Worm (Caenorhabditis elegans) whole organism, early embryonic: ENCODE data around the gene rml-4.

Experiments used
- ama-1 ChIP-seq: fragments of 150-350 bp; optimal IDR thresholded peaks from 2 replicates; lab custom pipeline; 2014
- hmbx-1 ChIP-seq: sonication (generic microtip); optimal IDR thresholded peaks from 2 replicates; lab custom pipeline; 2016; ENCODE audit warnings: mild to moderate bottlenecking, missing genetic modification characterization, missing compliant biosample characterization
- sea-1 ChIP-seq: fragments of 200-800 bp; sonication (Bioruptor generic); conservative IDR thresholded peaks from 2 replicates; pipeline ENCODE4 v1.3.6; 2022; ENCODE audit warnings: missing genetic modification characterization, missing compliant biosample characterization
- tbx-11 ChIP-seq: fragments of 200-800 bp; sonication (Bioruptor generic); IDR thresholded peaks from 2 replicates; pipeline ENCODE4 v1.3.6; 2022; ENCODE audit warnings: missing genetic modification characterization, missing compliant biosample characterization
- tra-4 ChIP-seq: sonication (generic microtip); optimal IDR thresholded peaks from 2 replicates; lab custom pipeline; 2017; ENCODE audit warnings: missing genetic modification characterization, missing compliant biosample characterization

- no peak for TF ChIP-seq tbx-11 (GFP tag; lab: Robert Waterston, UW)
- no peak for TF ChIP-seq hmbx-1 (tag; lab: Kevin White, UChicago)
- TF ChIP-seq sea-1 (GFP tag; lab: Robert Waterston, UW) = no peak
- TF ChIP-seq ama-1 (lab: Kevin White, UChicago) = no peak
- TF ChIP-seq tra-4 (tag; lab: Kevin White, UChicago) = no peak
Observed at ce11 chrII:4288572-4288971, 6.3 kb upstream of the rml-4 start.
